Fruit fly (Drosophila melanogaster) Kc167 (cell line): ENCODE results near the gene CG33233.

Experiments
- Myc ChIP-seq: fragments of >200 bp; optimal IDR thresholded peaks from 2 replicates; lab custom pipeline; 2017; ENCODE audit warnings: missing external identifiers
- Sin3A ChIP-seq: fragments of >200 bp; optimal IDR thresholded peaks from 2 replicates; lab custom pipeline; 2018; ENCODE audit warnings: missing external identifiers
- h ChIP-seq: fragments of >200 bp; optimal IDR thresholded peaks from 3 replicates; lab custom pipeline; 2018; ENCODE audit warnings: missing external identifiers
- insv ChIP-seq: fragments of >200 bp; optimal IDR thresholded peaks from 3 replicates; lab custom pipeline; 2018; ENCODE audit warnings: missing external identifiers
- psq ChIP-seq: fragments of >200 bp; optimal IDR thresholded peaks from 2 replicates; lab custom pipeline; 2017; ENCODE audit warnings: missing external identifiers
- ttk ChIP-seq: sonication (Bioruptor generic); optimal IDR thresholded peaks from 2 replicates; lab custom pipeline; 2017; ENCODE audit warnings: missing external identifiers

Gene CG33233

DNA sequence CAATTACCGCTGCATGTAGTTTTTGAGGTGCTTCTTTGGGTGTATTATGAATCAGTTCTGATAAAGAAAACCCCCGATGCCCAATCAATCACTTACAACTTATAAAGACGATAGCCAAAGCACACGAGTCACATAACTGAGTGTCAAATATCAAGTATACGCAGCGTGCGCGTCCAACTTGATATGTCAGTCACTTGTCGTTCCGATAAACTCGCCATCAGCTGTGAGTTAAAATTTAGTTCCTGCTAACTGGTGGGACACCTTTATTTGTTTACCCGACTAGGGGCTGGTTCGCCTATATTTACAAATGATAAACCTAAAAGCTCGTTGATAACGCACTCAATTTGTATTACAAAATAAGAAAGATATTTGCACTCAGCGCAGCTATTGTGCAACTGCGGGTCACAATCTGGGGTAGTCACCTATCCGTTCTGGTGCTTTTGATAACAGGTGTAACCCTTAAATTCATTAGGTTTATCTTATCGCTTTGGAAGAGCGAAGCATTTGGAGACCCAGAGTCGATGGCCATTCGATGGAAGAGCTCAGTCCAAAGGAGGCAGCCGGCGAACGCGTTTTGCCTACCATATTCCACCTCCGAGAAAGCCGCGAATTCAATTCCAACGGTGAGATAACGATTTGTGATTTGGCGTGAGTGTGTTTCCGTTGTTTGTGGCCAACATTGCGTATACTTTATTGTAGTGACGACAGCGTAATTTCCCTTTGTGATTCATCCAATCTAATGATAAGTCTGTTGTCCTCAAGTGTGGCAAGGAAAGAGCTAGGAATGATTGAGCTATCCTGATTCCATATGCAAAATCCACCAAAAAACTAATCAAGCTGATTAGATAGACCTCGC lies 11.7 kb upstream of the CG33233 start, which contains the start of gene CG1246:
CG1246 (plus strand) TSS at position 526 of the 856 bp plus-strand sequence.
- no peak for TF ChIP-seq psq (lab: Kevin White, UChicago)
- no peak for TF ChIP-seq Myc
- no peak for TF ChIP-seq h (lab: Kevin White, UChicago)
- TF ChIP-seq Sin3A (lab: Kevin White, UChicago) = no peak
- no peak for TF ChIP-seq insv
- TF ChIP-seq ttk (lab: Kevin White, UChicago) = no peak

- TF ChIP-seq ttk (lab: Kevin White, UChicago) (no peak), Myc (no peak), psq (lab: Kevin White, UChicago) (no peak), insv (no peak)
These were observed 7.6 kb upstream of the CG33233 start, which contains the start of the genes ProRS-m, CG42304 and Snup for dm6 chr3L:2651800-2652199. Gene ProRS-m, minus strand, starts transcription at chr3L:2651850. Gene CG42304, plus strand, starts transcription at chr3L:2652088. Gene Snup, plus strand, starts transcription at chr3L:2652088.

DNA sequence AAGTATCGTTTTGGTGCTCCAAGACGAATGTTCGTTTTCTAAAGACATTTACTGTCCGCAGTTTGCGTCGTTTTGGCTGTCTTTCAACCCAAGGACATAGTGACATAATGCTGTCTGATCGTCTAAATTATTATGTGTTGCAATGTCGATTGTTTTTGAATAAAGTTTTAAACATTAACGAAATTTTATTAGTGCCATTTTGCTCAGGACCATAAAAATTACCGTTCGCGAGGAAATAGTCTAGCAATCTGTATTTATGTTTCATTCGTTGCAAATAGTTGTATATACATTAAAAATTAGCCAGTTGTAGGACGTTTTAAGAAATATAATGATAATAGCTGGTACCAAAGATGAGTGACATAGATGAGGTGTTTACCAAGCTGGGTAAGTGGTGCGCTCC lies 1.9 kb downstream of the CG33233 start, which contains the start of gene CG33234:
CG33234 (plus strand) TSS at position 301 of the 400 bp plus-strand sequence.
- TF ChIP-seq psq (lab: Kevin White, UChicago) = no peak
- TF ChIP-seq Myc = no peak

DNA sequence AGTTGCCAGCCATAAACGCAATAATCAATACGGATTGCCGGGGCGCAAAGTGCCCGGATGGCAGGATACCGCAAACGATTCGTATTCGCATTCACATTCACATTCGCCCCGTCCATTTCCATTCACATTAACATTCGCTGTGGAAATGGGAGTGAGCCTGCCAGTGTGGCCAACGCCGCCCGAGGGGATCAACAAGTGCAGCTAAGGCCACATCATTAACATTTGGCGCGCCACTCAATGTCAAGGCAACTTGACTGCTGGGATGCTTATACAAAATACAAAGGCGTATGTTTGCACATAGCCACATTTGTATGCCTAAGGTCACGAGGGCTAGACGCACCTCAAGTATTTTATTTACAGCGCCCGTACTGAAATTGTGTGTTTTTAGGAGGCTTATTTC lies 43.0 kb downstream of the CG33233 start:
- TF ChIP-seq h (lab: Kevin White, UChicago) = no peak
